Worm (Caenorhabditis elegans): ENCODE results near the gene F55A11.4.

- TF ChIP-seq ztf-23 (GFP tag; IDR thresholded peaks at IDR 0.05) (no peak), ztf-29 (GFP tag; IDR thresholded peaks at IDR 0.05) (no peak), tab-1 (GFP tag; IDR thresholded peaks at IDR 0.05) (no peak), T22C8.4 (GFP tag; IDR thresholded peaks at IDR 0.05) (no peak), klf-2 (GFP tag; conservative IDR thresholded peaks at IDR 0.05) (no peak)
These were observed 36.8 kb upstream of the F55A11.4 start, which contains the start of gene npp-22 for ce11 chrV:11733460-11733859.

All from whole organism, midembryonic.